Worm (Caenorhabditis elegans): Measurements from ENCODE around the gene B0302.4.

Gene B0302.4

DNA sequence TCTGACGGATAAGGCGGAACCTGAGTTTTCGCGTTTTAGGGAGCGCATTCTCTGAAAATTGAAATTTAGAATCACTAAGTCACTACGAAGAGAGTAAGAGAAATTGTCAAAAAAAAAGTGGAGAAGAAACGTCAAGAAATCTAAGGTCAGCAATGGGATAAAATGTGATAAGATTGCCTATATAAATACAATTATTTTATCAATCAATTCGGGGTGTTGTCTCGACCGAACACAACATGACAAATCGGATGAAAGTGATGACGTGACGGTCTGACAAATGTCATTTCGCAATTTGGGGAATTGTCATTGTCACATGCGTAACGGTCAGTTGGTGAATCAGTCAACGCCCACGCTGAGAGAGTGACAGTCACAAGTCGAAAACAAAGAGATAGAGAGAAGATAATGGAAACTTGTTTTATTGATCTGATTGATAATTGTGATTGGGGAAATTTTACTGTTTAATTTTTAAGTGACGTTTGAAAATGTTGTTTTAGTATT is 38.5 kb downstream of the B0302.4 start, which contains the start of gene cnp-3 (continued):
- TF ChIP-seq dpl-1 (GFP tag; optimal IDR thresholded peaks at IDR 0.05) (no peak), nhr-28 (tag; optimal IDR thresholded peaks at IDR 0.05) (no peak), pqm-1 (tag; optimal IDR thresholded peaks at IDR 0.05) (peak; percentile 2), aly-2 (tag; optimal IDR thresholded peaks at IDR 0.05) (no peak), ceh-62 (tag; optimal IDR thresholded peaks at IDR 0.05) (no peak), hif-1 (tag; optimal IDR thresholded peaks at IDR 0.05) (peak in 1 of 2 experiments; percentile 18), jun-1 (tag; optimal IDR thresholded peaks at IDR 0.05) (no peak), php-3 (GFP tag; IDR thresholded peaks at IDR 0.05) (no peak), mep-1 (tag; optimal IDR thresholded peaks at IDR 0.05) (peak; percentile 32), hlh-30 (tag; optimal IDR thresholded peaks at IDR 0.05; ENCODE audit: insufficient read depth) (peak; percentile 91), madf-9 (GFP tag; conservative IDR thresholded peaks at IDR 0.05) (no peak), lsy-2 (tag; optimal IDR thresholded peaks at IDR 0.05) (peak in 1 of 2 experiments; percentile 40), D1046.2 (GFP tag; IDR thresholded peaks at IDR 0.05) (no peak), daf-16 (GFP tag; optimal IDR thresholded peaks at IDR 0.05) (no peak), daf-16 (tag; optimal IDR thresholded peaks at IDR 0.05) (peak; percentile 47), lin-15B (tag; optimal IDR thresholded peaks at IDR 0.05) (no peak), mxl-3 (GFP tag; optimal IDR thresholded peaks at IDR 0.05) (peak; percentile 68), ceh-28 (tag; optimal IDR thresholded peaks at IDR 0.05) (no peak), ces-1 (GFP tag; optimal IDR thresholded peaks at IDR 0.05) (no peak), hlh-11 (tag; optimal IDR thresholded peaks at IDR 0.05) (peak; percentile 81), aha-1 (tag) (peak; percentile 31), snpc-1.2 (GFP tag; IDR thresholded peaks at IDR 0.05) (no peak), nhr-25 (tag; optimal IDR thresholded peaks at IDR 0.05; ENCODE audit: borderline replicate concordance, insufficient read depth) (no peak), spr-1 (tag; optimal IDR thresholded peaks at IDR 0.05) (no peak)

DNA sequence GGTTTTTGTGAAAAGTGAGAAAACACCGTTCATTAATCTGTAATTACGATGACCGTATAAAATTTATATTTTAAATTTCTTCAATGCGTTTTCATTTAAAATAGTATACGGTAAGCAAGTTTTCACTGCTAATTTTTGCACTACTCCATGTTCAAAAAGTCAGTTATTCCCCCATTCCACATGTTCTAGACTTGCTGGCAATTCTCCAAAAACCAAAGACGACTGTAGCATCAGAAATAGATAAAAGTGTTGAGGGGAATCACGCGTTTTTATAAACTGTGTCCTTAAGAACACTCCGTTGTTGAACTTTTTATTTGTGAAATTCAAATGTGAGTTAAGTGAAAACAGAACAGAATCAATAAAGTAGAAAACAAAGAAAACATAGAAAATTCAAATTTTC is 40.9 kb downstream of the B0302.4 start:
- TF ChIP-seq php-3 (GFP tag; IDR thresholded peaks at IDR 0.05) (0 out of 2 replicates have a peak, but pooled peaks have one; percentile 0), pha-4 (GFP tag; IDR thresholded peaks at IDR 0.05) (no peak), pha-4 (tag; optimal IDR thresholded peaks at IDR 0.05) (no peak), hlh-30 (tag; optimal IDR thresholded peaks at IDR 0.05; ENCODE audit: insufficient read depth) (peak; percentile 52), dmd-6 (GFP tag; IDR thresholded peaks at IDR 0.05) (peak; percentile 37; the same call in 1 of the 2 replicates), nhr-10 (tag; optimal IDR thresholded peaks at IDR 0.05) (no peak), Y48G9A.11 (GFP tag; IDR thresholded peaks at IDR 0.05) (no peak), vab-7 (GFP tag; IDR thresholded peaks at IDR 0.05) (no peak), spr-3 (GFP tag; optimal IDR thresholded peaks at IDR 0.05) (no peak), mxl-3 (GFP tag; optimal IDR thresholded peaks at IDR 0.05) (no peak), T20F7.1 (GFP tag; optimal IDR thresholded peaks at IDR 0.05) (no peak), lsy-2 (tag; optimal IDR thresholded peaks at IDR 0.05) (peak in 1 of 2 experiments; percentile 47), pqm-1 (tag; optimal IDR thresholded peaks at IDR 0.05) (peak; percentile 34), nhr-102 (tag; optimal IDR thresholded peaks at IDR 0.05) (peak; percentile 37), tag-97 (GFP tag; IDR thresholded peaks at IDR 0.05) (no peak), lin-1 (GFP tag; IDR thresholded peaks at IDR 0.05) (0 out of 2 replicates have a peak, but pooled peaks have one; percentile 10), dve-1 (tag; optimal IDR thresholded peaks at IDR 0.05; ENCODE audit: insufficient read depth) (peak; percentile 85), zip-11 (GFP tag; IDR thresholded peaks at IDR 0.05) (no peak), unc-62 (GFP tag; optimal IDR thresholded peaks at IDR 0.05 in 1 of 2) (peak in 1 of 2 experiments; percentile 75), unc-62 (tag; optimal IDR thresholded peaks at IDR 0.05) (no peak), unc-39 (tag; optimal IDR thresholded peaks at IDR 0.05) (no peak), egl-27 (tag; optimal IDR thresholded peaks at IDR 0.05) (no peak), nhr-28 (tag; optimal IDR thresholded peaks at IDR 0.05) (peak; percentile 59), nhr-77 (tag; optimal IDR thresholded peaks at IDR 0.05) (peak; percentile 56), zfp-3 (GFP tag; conservative IDR thresholded peaks at IDR 0.05) (0 out of 2 replicates have a peak, but pooled peaks have one; percentile 35), aha-1 (tag) (peak; percentile 98), snpc-4 (tag; optimal IDR thresholded peaks at IDR 0.05) (no peak), nhr-25 (tag; optimal IDR thresholded peaks at IDR 0.05; ENCODE audit: borderline replicate concordance, insufficient read depth) (no peak), hlh-11 (tag; optimal IDR thresholded peaks at IDR 0.05) (peak; percentile 41), daf-16 (GFP tag; optimal IDR thresholded peaks at IDR 0.05) (no peak), daf-16 (tag; optimal IDR thresholded peaks at IDR 0.05) (peak; percentile 73), mep-1 (tag; optimal IDR thresholded peaks at IDR 0.05) (peak; percentile 70), daf-12 (tag; optimal IDR thresholded peaks at IDR 0.05) (no peak), attf-4 (tag; optimal IDR thresholded peaks at IDR 0.05) (no peak)

Data from whole organism, L4 larva.